Worm (Caenorhabditis elegans) whole organism, mixed stage, embryonic: ENCODE results near the gene F37C4.6.

ENCODE experiments used
- M03D4.4 ChIP-seq: sonication (generic microtip); optimal IDR thresholded peaks from 2 replicates; lab custom pipeline; 2017; ENCODE audit warnings: mild to moderate bottlenecking, missing genetic modification characterization, missing compliant biosample characterization
- blmp-1 ChIP-seq: fragments of 150-350 bp; optimal IDR thresholded peaks from 2 replicates; lab custom pipeline; 2014; ENCODE audit warnings: missing biosample characterization, missing genetic modification characterization
- elt-1 ChIP-seq: sonication (generic microtip); optimal IDR thresholded peaks from 2 replicates; lab custom pipeline; 2017; ENCODE audit warnings: missing genetic modification characterization, mild to moderate bottlenecking, missing compliant biosample characterization, antibody characterized with exemption, moderate library complexity, borderline replicate concordance; ENCODE audit not compliant: insufficient read depth
- nhr-12 ChIP-seq: fragments of 150-350 bp; optimal IDR thresholded peaks from 2 replicates; lab custom pipeline; 2014; ENCODE audit warnings: missing biosample characterization, missing genetic modification characterization
- unc-120 ChIP-seq: sonication (generic microtip); optimal IDR thresholded peaks from 2 replicates; lab custom pipeline; 2017; ENCODE audit warnings: missing genetic modification characterization, missing compliant biosample characterization; ENCODE audit not compliant: poor library complexity, severe bottlenecking
- unc-62 ChIP-seq: fragments of 150-350 bp; optimal IDR thresholded peaks from 2 replicates; lab custom pipeline; 2014; ENCODE audit warnings: missing biosample characterization, missing genetic modification reagents, missing genetic modification characterization

Gene F37C4.6

DNA sequence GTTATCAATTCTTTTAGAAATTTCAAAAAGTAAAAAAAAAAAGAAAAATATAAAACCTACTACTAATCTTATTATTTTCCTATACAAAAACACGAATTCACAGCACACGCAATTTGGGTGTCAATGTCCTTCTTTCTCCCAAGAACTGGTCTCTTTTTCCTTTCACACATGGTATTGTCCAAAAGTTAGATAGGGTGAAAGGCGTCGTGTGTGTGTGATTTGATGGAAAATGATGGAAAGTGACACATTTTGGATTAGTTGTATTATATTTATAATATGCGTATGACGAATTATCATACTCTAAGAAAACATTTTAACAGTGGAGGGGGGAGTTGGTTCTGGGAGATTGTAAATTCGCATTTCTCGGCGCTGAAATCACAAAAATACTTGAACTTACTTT, 50.4 kb downstream of the F37C4.6 start:
- TF ChIP-seq unc-62 (GFP tag; lab: Kevin White, UChicago) (peak; percentile 27), M03D4.4 (tag; lab: Kevin White, UChicago) (no peak), blmp-1 (tag; lab: Kevin White, UChicago) (peak; percentile 78)

DNA sequence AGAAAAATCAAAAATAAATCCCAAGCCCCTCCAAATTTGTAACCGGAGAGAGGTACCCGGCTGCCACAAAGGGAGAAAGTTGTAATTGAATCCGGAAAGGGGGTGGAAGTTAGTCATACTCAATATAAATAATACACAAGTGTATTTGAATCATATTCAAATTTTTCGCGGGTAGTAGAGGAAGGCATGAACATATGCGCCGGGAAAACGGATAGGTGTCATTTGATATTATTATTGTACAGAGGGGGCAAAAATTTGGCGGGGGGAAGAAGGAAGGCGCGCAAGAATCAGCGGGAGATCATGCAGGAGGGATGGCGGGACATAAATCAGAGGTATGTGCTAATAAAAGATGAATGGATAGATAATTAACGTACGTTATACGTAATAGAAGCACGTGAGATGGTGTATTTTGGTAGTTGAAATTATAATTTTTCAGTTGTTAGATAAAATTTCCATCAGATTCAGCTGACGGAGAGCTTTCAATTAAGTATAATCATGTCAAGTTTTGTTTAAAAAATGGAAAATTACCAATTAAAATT, 51.5 kb downstream of the F37C4.6 start, which contains the start of gene F28F9.3:
TSS of gene F28F9.3 (plus strand) at position 301 of the 539 bp plus-strand sequence.
- peak; percentile 66 for TF ChIP-seq elt-1 (tag; lab: Kevin White, UChicago)
- TF ChIP-seq unc-120 (tag; lab: Kevin White, UChicago): no peak
- TF ChIP-seq nhr-12: no peak
- no peak for TF ChIP-seq blmp-1 (tag; lab: Kevin White, UChicago)
- TF ChIP-seq, all 35 proteins: peak for 1
